Fruit fly (Drosophila melanogaster): ENCODE measurements around the gene CG10616.

Gene CG10616

DNA sequence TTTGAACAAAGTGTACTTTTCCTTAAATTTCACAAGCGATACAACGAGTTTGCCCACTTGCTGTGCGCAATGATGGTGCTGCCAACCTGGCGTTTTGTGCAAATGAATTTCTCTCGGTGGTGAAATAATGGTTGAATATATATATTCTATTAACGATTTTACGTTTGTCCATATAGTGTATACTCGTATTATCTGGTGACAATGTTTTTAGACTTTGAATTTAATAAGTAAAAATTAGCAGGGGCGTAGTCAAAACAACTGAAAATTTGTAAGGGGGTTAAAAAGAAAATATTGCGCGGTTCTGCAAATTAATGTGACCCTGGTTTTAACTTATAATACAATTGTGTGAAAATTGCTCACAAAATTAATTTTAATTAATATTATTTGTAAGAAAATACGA, 52.4 kb downstream of the CG10616 start, which contains the start of the genes ver and Gcn5 (continued):
- TF ChIP-seq Sry-β (GFP tag; optimal IDR thresholded peaks at IDR 0.05) (peak; percentile 36), CG18476 (GFP tag; optimal IDR thresholded peaks at IDR 0.05) (peak; percentile 92), Lpt (GFP tag; optimal IDR thresholded peaks at IDR 0.05) (no peak), ken (GFP tag; IDR thresholded peaks at IDR 0.05) (peak; percentile 94), grn (GFP tag; optimal IDR thresholded peaks at IDR 0.05) (no peak), ap (GFP tag; IDR thresholded peaks at IDR 0.05) (peak; percentile 84), CG33557 (GFP tag; optimal IDR thresholded peaks at IDR 0.05) (peak; percentile 77), amos (GFP tag; IDR thresholded peaks at IDR 0.05; ENCODE audit: partially characterized antibody) (0 out of 2 replicates have a peak, but pooled peaks have one; percentile 25), seq (GFP tag; IDR thresholded peaks at IDR 0.05) (peak; percentile 92), unpg (GFP tag; optimal IDR thresholded peaks at IDR 0.05) (peak; percentile 90), kni (GFP tag; optimal IDR thresholded peaks at IDR 0.05) (no peak), caup (GFP tag; optimal IDR thresholded peaks at IDR 0.05; ENCODE audit: severe bottlenecking) (peak; percentile 92), CG10654 (GFP tag; optimal IDR thresholded peaks at IDR 0.05) (peak; percentile 85), CG6654 (GFP tag; optimal IDR thresholded peaks at IDR 0.05) (peak; percentile 75), CG6765 (GFP tag; optimal IDR thresholded peaks at IDR 0.05) (peak; percentile 74), Atf3 (GFP tag; optimal IDR thresholded peaks at IDR 0.05) (peak; percentile 65), CG17802 (tag; optimal IDR thresholded peaks at IDR 0.05) (peak; percentile 70), yki (optimal IDR thresholded peaks at IDR 0.05) (no peak), CG14667 (GFP tag; IDR thresholded peaks at IDR 0.05) (peak; percentile 88), YL-1 (GFP tag; optimal IDR thresholded peaks at IDR 0.05) (peak; percentile 97), ftz-f1 (GFP tag; optimal IDR thresholded peaks at IDR 0.05) (peak; percentile 32), ERR (GFP tag; optimal IDR thresholded peaks at IDR 0.05) (no peak), CG6683 (GFP tag; optimal IDR thresholded peaks at IDR 0.05) (peak; percentile 72), pros (GFP tag; optimal IDR thresholded peaks at IDR 0.05) (no peak), CG8478 (optimal IDR thresholded peaks at IDR 0.05) (no peak), Rfx (GFP tag; IDR thresholded peaks at IDR 0.05) (peak; percentile 95), fd102C (GFP tag; optimal IDR thresholded peaks at IDR 0.05) (no peak), CG15514 (GFP tag; optimal IDR thresholded peaks at IDR 0.05) (peak; percentile 91), CG33213 (GFP tag; optimal IDR thresholded peaks at IDR 0.05) (peak; percentile 68), CG2116 (GFP tag; optimal IDR thresholded peaks at IDR 0.05) (peak; percentile 81), Max (GFP tag; optimal IDR thresholded peaks at IDR 0.05) (peak; percentile 90), btn (GFP tag; optimal IDR thresholded peaks at IDR 0.05) (peak; percentile 63), CG13296 (GFP tag; optimal IDR thresholded peaks at IDR 0.05) (peak; percentile 92), tap (tag; optimal IDR thresholded peaks at IDR 0.05) (peak; percentile 88), gcm (GFP tag; optimal IDR thresholded peaks at IDR 0.05) (peak; percentile 88), CG7271 (tag; optimal IDR thresholded peaks at IDR 0.05) (peak; percentile 70), GATAe (GFP tag; conservative IDR thresholded peaks at IDR 0.05) (0 out of 2 replicates have a peak, but pooled peaks have one; percentile 60), Neu2 (GFP tag; optimal IDR thresholded peaks at IDR 0.05; ENCODE audit: borderline replicate concordance) (no peak), CG12219 (GFP tag; optimal IDR thresholded peaks at IDR 0.05) (peak; percentile 83), CG10209 (GFP tag; optimal IDR thresholded peaks at IDR 0.05) (peak; percentile 95), Nf-YB (GFP tag; optimal IDR thresholded peaks at IDR 0.05) (peak; percentile 78), CG3407 (GFP tag; optimal IDR thresholded peaks at IDR 0.05) (peak; percentile 75), CG34422 (GFP tag; IDR thresholded peaks at IDR 0.05) (peak; percentile 94), en (GFP tag; optimal IDR thresholded peaks at IDR 0.05) (peak; percentile 7), CG8290 (GFP tag; optimal IDR thresholded peaks at IDR 0.05) (peak; percentile 69), CG8290 (tag; optimal IDR thresholded peaks at IDR 0.05) (peak; percentile 52 to 83), CG10366 (GFP tag; IDR thresholded peaks at IDR 0.05) (peak; percentile 95), mirr (GFP tag; optimal IDR thresholded peaks at IDR 0.05) (peak; percentile 77), Lhr (GFP tag; optimal IDR thresholded peaks at IDR 0.05) (peak; percentile 69), slbo (GFP tag; IDR thresholded peaks at IDR 0.05) (peak; percentile 95), Hsf (GFP tag; optimal IDR thresholded peaks at IDR 0.05) (peak; percentile 92)
